Fruit fly (Drosophila melanogaster) whole organism, wandering third instar larva: ENCODE results near the gene Zmynd10.

ENCODE experiments used
- Abd-B ChIP-seq: fragments of >200 bp; optimal IDR thresholded peaks from 2 replicates; lab custom pipeline; 2017; ENCODE audit warnings: missing biosample characterization, missing genetic modification characterization
- CG32264 ChIP-seq: fragments of 200-800 bp; sonication (Bioruptor generic); optimal IDR thresholded peaks from 2 replicates; lab custom pipeline; 2016; ENCODE audit warnings: missing biosample characterization, missing genetic modification characterization
- CG9705 ChIP-seq: fragments of 200-800 bp; sonication (Bioruptor generic); optimal IDR thresholded peaks from 2 replicates; lab custom pipeline; 2018; ENCODE audit warnings: missing biosample characterization, mild to moderate bottlenecking, missing genetic modification characterization
- CrebA ChIP-seq: fragments of 200-800 bp; sonication (Bioruptor generic); optimal IDR thresholded peaks from 2 replicates; lab custom pipeline; 2016; ENCODE audit warnings: missing biosample characterization, mild to moderate bottlenecking, missing genetic modification characterization, borderline replicate concordance
- HLH106 ChIP-seq: fragments of 200-800 bp; optimal IDR thresholded peaks from 3 replicates; lab custom pipeline; 2019; ENCODE audit warnings: missing biosample characterization, mild to moderate bottlenecking, missing genetic modification characterization, moderate library complexity
- Hr78 ChIP-seq: fragments of >200 bp; optimal IDR thresholded peaks from 2 replicates; lab custom pipeline; 2017; ENCODE audit warnings: missing biosample characterization, missing genetic modification characterization
- Hr83 ChIP-seq: fragments of 200-300 bp; sonication (Bioruptor generic); optimal IDR thresholded peaks from 2 replicates; lab custom pipeline; 2016; ENCODE audit warnings: missing biosample characterization, mild to moderate bottlenecking, missing genetic modification characterization, moderate library complexity; ENCODE audit not compliant: poor library complexity, severe bottlenecking
- Jra ChIP-seq: sonication (Bioruptor generic); optimal IDR thresholded peaks from 2 replicates; lab custom pipeline; 2016; ENCODE audit warnings: missing biosample characterization, missing genetic modification characterization
- Mio ChIP-seq: sonication (Bioruptor generic); optimal IDR thresholded peaks from 2 replicates; lab custom pipeline; 2016; ENCODE audit warnings: missing biosample characterization, missing genetic modification characterization
- Myc ChIP-seq: fragments of >200 bp; optimal IDR thresholded peaks from 2 replicates; lab custom pipeline; 2017
- N ChIP-seq: fragments of >200 bp; optimal IDR thresholded peaks from 2 replicates; lab custom pipeline; 2018; ENCODE audit warnings: missing biosample characterization, missing external identifiers, missing genetic modification characterization
- OdsH ChIP-seq: fragments of 200-800 bp; sonication (Bioruptor generic); optimal IDR thresholded peaks from 2 replicates; lab custom pipeline; 2016; ENCODE audit warnings: missing biosample characterization, mild to moderate bottlenecking, missing genetic modification characterization
- Rel ChIP-seq, 2 experiments: fragments of 200-800 bp; sonication (Bioruptor generic) in 1 of 2; optimal IDR thresholded peaks; 2 replicates in 1 of 2; 3 replicates in 1 of 2; lab custom pipeline; 2016 to 2019; ENCODE audit warnings: mild to moderate bottlenecking in 2 of 2, missing biosample characterization in 2 of 2, missing genetic modification characterization in 2 of 2, moderate library complexity in 1 of 2
- Sp1 ChIP-seq: fragments of 200-800 bp; sonication (Bioruptor generic); optimal IDR thresholded peaks from 3 replicates; lab custom pipeline; 2019; ENCODE audit warnings: missing biosample characterization, mild to moderate bottlenecking, missing genetic modification characterization, moderate library complexity
- Vsx2 ChIP-seq: fragments of 200-300, 225-300 bp; sonication (Bioruptor generic); optimal IDR thresholded peaks from 2 replicates; lab custom pipeline; 2018; ENCODE audit warnings: missing biosample characterization, missing genetic modification characterization; ENCODE audit not compliant: partially characterized antibody
- br ChIP-seq: fragments of 200-800 bp; sonication (Bioruptor generic); optimal IDR thresholded peaks from 2 replicates; lab custom pipeline; 2016; ENCODE audit warnings: missing biosample characterization, missing genetic modification characterization
- brk ChIP-seq: fragments of 200-800 bp; sonication (Bioruptor generic); optimal IDR thresholded peaks from 2 replicates; lab custom pipeline; 2016; ENCODE audit warnings: missing biosample characterization, mild to moderate bottlenecking, missing genetic modification characterization
- dl ChIP-seq, 2 experiments: fragments of 175-275, 200-275 bp in 1 of 2; fragments of 200-275 bp in 1 of 2; sonication (Bioruptor generic); optimal IDR thresholded peaks; lab custom pipeline; 2018; ENCODE audit warnings: mild to moderate bottlenecking in 2 of 2, missing biosample characterization in 2 of 2, missing genetic modification characterization in 2 of 2, moderate library complexity in 2 of 2; ENCODE audit not compliant: partially characterized antibody in 2 of 2, insufficient read depth in 1 of 2
- dmrt93B ChIP-seq: fragments of 200-800 bp; sonication (Bioruptor generic); optimal IDR thresholded peaks from 2 replicates; lab custom pipeline; 2018; ENCODE audit warnings: missing biosample characterization, mild to moderate bottlenecking, missing genetic modification characterization
- ey ChIP-seq: fragments of 200-800 bp; sonication (Bioruptor generic); optimal IDR thresholded peaks from 2 replicates; lab custom pipeline; 2016; ENCODE audit warnings: missing biosample characterization, missing genetic modification characterization
- foxo ChIP-seq, 2 experiments: fragments of 200-800 bp; sonication (Bioruptor generic); optimal IDR thresholded peaks; 2 replicates in 1 of 2; 3 replicates in 1 of 2; lab custom pipeline; 2016 to 2017; ENCODE audit warnings: missing biosample characterization in 2 of 2, missing genetic modification characterization in 2 of 2
- fru ChIP-seq: fragments of 200-800 bp; sonication (Bioruptor generic); optimal IDR thresholded peaks from 3 replicates; lab custom pipeline; 2016; ENCODE audit warnings: missing biosample characterization, mild to moderate bottlenecking, missing genetic modification characterization
- h ChIP-seq: fragments of 200-800 bp; sonication (Bioruptor generic); optimal IDR thresholded peaks from 3 replicates; lab custom pipeline; 2016; ENCODE audit warnings: missing biosample characterization, mild to moderate bottlenecking, missing genetic modification characterization
- jim ChIP-seq: fragments of 175-275, 200-325 bp; sonication (Bioruptor generic); optimal IDR thresholded peaks from 2 replicates; lab custom pipeline; 2016; ENCODE audit warnings: missing biosample characterization, mild to moderate bottlenecking, missing genetic modification characterization
- lola ChIP-seq: fragments of >200 bp; optimal IDR thresholded peaks from 2 replicates; lab custom pipeline; 2017; ENCODE audit warnings: missing biosample characterization, missing genetic modification characterization
- psq ChIP-seq: fragments of 200-800 bp; sonication (Bioruptor generic); optimal IDR thresholded peaks from 3 replicates; lab custom pipeline; 2017; ENCODE audit warnings: missing biosample characterization, mild to moderate bottlenecking, missing genetic modification characterization, moderate library complexity
- rgr ChIP-seq: fragments of 200-800 bp; sonication (Bioruptor generic); optimal IDR thresholded peaks from 3 replicates; lab custom pipeline; 2016; ENCODE audit warnings: missing biosample characterization, mild to moderate bottlenecking, missing genetic modification characterization
- sage ChIP-seq: fragments of 200-800 bp; sonication (Bioruptor generic); optimal IDR thresholded peaks from 2 replicates; lab custom pipeline; 2016; ENCODE audit warnings: missing biosample characterization, mild to moderate bottlenecking, missing genetic modification characterization
- sv ChIP-seq: fragments of 200-800 bp; sonication (Bioruptor generic); optimal IDR thresholded peaks from 3 replicates; lab custom pipeline; 2016; ENCODE audit warnings: missing biosample characterization, missing genetic modification characterization
- tai ChIP-seq: sonication (Bioruptor generic); optimal IDR thresholded peaks from 2 replicates; lab custom pipeline; 2016; ENCODE audit warnings: missing biosample characterization, missing genetic modification characterization
- usp ChIP-seq: fragments of >200 bp; optimal IDR thresholded peaks from 2 replicates; lab custom pipeline; 2017; ENCODE audit warnings: missing biosample characterization, missing genetic modification characterization
- woc ChIP-seq: sonication (Bioruptor generic); optimal IDR thresholded peaks from 2 replicates; lab custom pipeline; 2016; ENCODE audit warnings: missing biosample characterization, mild to moderate bottlenecking, missing genetic modification characterization

Gene Zmynd10

dm6 chr3L:13061322-13061809 lies 35.1 kb upstream of the Zmynd10 start, which contains the start of the genes CG14115 and CG34428:
CG14115 (minus strand) TSS chr3L:13061422.
CG34428 (plus strand) TSS chr3L:13061759.
- TF ChIP-seq Mio (GFP tag; lab: Kevin White, UChicago) (no peak), Myc (no peak), sage (no peak), psq (GFP tag; lab: Kevin White, UChicago) (no peak), dl (GFP tag; optimal IDR thresholded peaks at IDR 0.05; lab: Kevin White, UChicago; ENCODE audit: insufficient read depth in 1 of 2, partially characterized antibody in 2 of 2) (no peak), woc (no peak), Hr83 (no peak), br (GFP tag; lab: Kevin White, UChicago) (no peak), Abd-B (no peak), h (GFP tag; lab: Kevin White, UChicago) (no peak), Vsx2 (GFP tag; lab: Kevin White, UChicago) (no peak), CrebA (no peak), sv (no peak), rgr (GFP tag; lab: Kevin White, UChicago) (no peak), brk (no peak), CG32264 (GFP tag; lab: Kevin White, UChicago) (no peak)
- TF ChIP-seq, all 38 proteins: peak for 0

dm6 chr3L:13058429-13058828 lies 32.2 kb upstream of the Zmynd10 start:
- TF ChIP-seq Vsx2 (GFP tag; lab: Kevin White, UChicago) (no peak), lola (GFP tag; lab: Kevin White, UChicago) (no peak), HLH106 (tag; lab: Kevin White, UChicago) (no peak), CG9705 (GFP tag; lab: Kevin White, UChicago) (no peak), Jra (GFP tag; lab: Kevin White, UChicago) (no peak), woc (no peak), Rel (GFP tag; optimal IDR thresholded peaks at IDR 0.05; lab: Kevin White, UChicago) (no peak), Rel (tag; optimal IDR thresholded peaks at IDR 0.05; lab: Kevin White, UChicago) (no peak), foxo (GFP tag; optimal IDR thresholded peaks at IDR 0.05; lab: Kevin White, UChicago) (no peak), CG32264 (GFP tag; lab: Kevin White, UChicago) (no peak), usp (GFP tag; lab: Kevin White, UChicago) (no peak), br (GFP tag; lab: Kevin White, UChicago) (no peak), dmrt93B (GFP tag; lab: Kevin White, UChicago) (no peak), rgr (GFP tag; lab: Kevin White, UChicago) (no peak), Myc (no peak), N (GFP tag; lab: Kevin White, UChicago) (no peak), Sp1 (GFP tag; lab: Kevin White, UChicago) (no peak), sv (no peak), h (GFP tag; lab: Kevin White, UChicago) (no peak)
- TF ChIP-seq, all 38 proteins: peak for 0

- TF ChIP-seq CrebA (no peak), Mio (GFP tag; lab: Kevin White, UChicago) (no peak), Rel (GFP tag; optimal IDR thresholded peaks at IDR 0.05; lab: Kevin White, UChicago) (no peak), Rel (tag; optimal IDR thresholded peaks at IDR 0.05; lab: Kevin White, UChicago) (no peak), foxo (GFP tag; optimal IDR thresholded peaks at IDR 0.05; lab: Kevin White, UChicago) (no peak), CG9705 (GFP tag; lab: Kevin White, UChicago) (no peak), fru (no peak), Hr78 (GFP tag; lab: Kevin White, UChicago) (no peak), tai (GFP tag; lab: Kevin White, UChicago) (no peak), Abd-B (no peak), psq (GFP tag; lab: Kevin White, UChicago) (no peak), HLH106 (tag; lab: Kevin White, UChicago) (no peak), ey (no peak), br (GFP tag; lab: Kevin White, UChicago) (no peak), lola (GFP tag; lab: Kevin White, UChicago) (no peak), sage (no peak), brk (no peak), Myc (no peak)
Observed at dm6 chr3L:13050675-13051202, 24.5 kb upstream of the Zmynd10 start.

- TF ChIP-seq Sp1 (GFP tag; lab: Kevin White, UChicago): peak; percentile 6
- TF ChIP-seq rgr (GFP tag; lab: Kevin White, UChicago): peak; percentile 9
- TF ChIP-seq dmrt93B (GFP tag; lab: Kevin White, UChicago): peak; percentile 3
- no peak for TF ChIP-seq Hr83
- TF ChIP-seq Hr78 (GFP tag; lab: Kevin White, UChicago): no peak
- peak; percentile 22 for TF ChIP-seq HLH106 (tag; lab: Kevin White, UChicago)
- TF ChIP-seq jim: no peak
- TF ChIP-seq psq (GFP tag; lab: Kevin White, UChicago): peak; percentile 5
- TF ChIP-seq OdsH: peak; percentile 15
- peak in 1 of 2 experiments; percentile 32 for TF ChIP-seq foxo (GFP tag; optimal IDR thresholded peaks at IDR 0.05; lab: Kevin White, UChicago)
- TF ChIP-seq h (GFP tag; lab: Kevin White, UChicago): peak; percentile 30
- no peak for TF ChIP-seq N (GFP tag; lab: Kevin White, UChicago)
Observed at dm6 chr3L:13049671-13050070, 23.4 kb upstream of the Zmynd10 start.
